Fruit fly (Drosophila melanogaster): Measurements from ENCODE around the gene RpL35A.

dm6 chr3R:5482790-5483189 is 15.9 kb upstream of the RpL35A start:
- TF ChIP-seq Myc (optimal IDR thresholded peaks at IDR 0.05) (no peak), br (GFP tag; optimal IDR thresholded peaks at IDR 0.05) (no peak), CG9705 (GFP tag; optimal IDR thresholded peaks at IDR 0.05) (no peak), jim (GFP tag; optimal IDR thresholded peaks at IDR 0.05) (no peak)
